Worm (Caenorhabditis elegans) whole organism, early embryonic: ENCODE data around the gene irk-3.
A peak's percentile ranks its signal among the peaks of the same experiment; 100 is the strongest.

Source experiments
- B0310.2 ChIP-seq: sonication (generic microtip); optimal IDR thresholded peaks from 2 replicates; lab custom pipeline; 2016; ENCODE audit warnings: mild to moderate bottlenecking, missing genetic modification characterization, missing compliant biosample characterization
- F13C5.2 ChIP-seq: sonication (generic microtip); optimal IDR thresholded peaks from 2 replicates; lab custom pipeline; 2017; ENCODE audit warnings: mild to moderate bottlenecking, missing genetic modification characterization, inconsistent platforms, missing compliant biosample characterization
- aly-1 ChIP-seq: sonication (generic microtip); optimal IDR thresholded peaks from 2 replicates; lab custom pipeline; 2016; ENCODE audit warnings: missing genetic modification characterization, missing compliant biosample characterization
- ama-1 ChIP-seq: fragments of 150-350 bp; optimal IDR thresholded peaks from 2 replicates; lab custom pipeline; 2014
- ceh-13 ChIP-seq: fragments of 200-800 bp; sonication (Bioruptor generic); optimal IDR thresholded peaks from 2 replicates; lab custom pipeline; 2018; ENCODE audit warnings: mild to moderate bottlenecking, missing genetic modification characterization, missing compliant biosample characterization
- ceh-36 ChIP-seq: sonication (generic microtip); optimal IDR thresholded peaks from 2 replicates; lab custom pipeline; 2016; ENCODE audit warnings: missing genetic modification characterization, inconsistent platforms, missing compliant biosample characterization
- ets-7 ChIP-seq: sonication (generic microtip); optimal IDR thresholded peaks from 2 replicates; lab custom pipeline; 2016; ENCODE audit warnings: missing genotype, missing genetic modification characterization, missing compliant biosample characterization
- flt-1 ChIP-seq: fragments of 200-800 bp; sonication (Bioruptor generic); IDR thresholded peaks from 2 replicates; pipeline ENCODE4 v1.3.6; 2022; ENCODE audit warnings: missing genetic modification characterization, missing compliant biosample characterization
- hmbx-1 ChIP-seq: sonication (generic microtip); optimal IDR thresholded peaks from 2 replicates; lab custom pipeline; 2016; ENCODE audit warnings: mild to moderate bottlenecking, missing genetic modification characterization, missing compliant biosample characterization
- hmg-4 ChIP-seq: fragments of 200-800 bp; sonication (Bioruptor generic); optimal IDR thresholded peaks from 2 replicates; lab custom pipeline; 2018; ENCODE audit warnings: mild to moderate bottlenecking, missing genetic modification characterization, missing compliant biosample characterization
- hnd-1 ChIP-seq: sonication (generic microtip); optimal IDR thresholded peaks from 2 replicates; lab custom pipeline; 2016; ENCODE audit warnings: missing genetic modification characterization, missing compliant biosample characterization
- pes-1 ChIP-seq: fragments of 200-800 bp; sonication (Bioruptor generic); IDR thresholded peaks from 2 replicates; pipeline ENCODE4 v1.3.6; 2022; ENCODE audit warnings: missing genetic modification reagents, missing genetic modification characterization, missing compliant biosample characterization
- scrt-1 ChIP-seq: fragments of 200-800 bp; sonication (Bioruptor generic); IDR thresholded peaks from 2 replicates; pipeline ENCODE4 v1.3.6; 2022; ENCODE audit warnings: missing genetic modification characterization, missing compliant biosample characterization
- sea-1 ChIP-seq: fragments of 200-800 bp; sonication (Bioruptor generic); conservative IDR thresholded peaks from 2 replicates; pipeline ENCODE4 v1.3.6; 2022; ENCODE audit warnings: missing genetic modification characterization, missing compliant biosample characterization
- tbx-11 ChIP-seq: fragments of 200-800 bp; sonication (Bioruptor generic); IDR thresholded peaks from 2 replicates; pipeline ENCODE4 v1.3.6; 2022; ENCODE audit warnings: missing genetic modification characterization, missing compliant biosample characterization
- tbx-37 ChIP-seq: fragments of 200-800 bp; sonication (Bioruptor generic); conservative IDR thresholded peaks from 2 replicates; pipeline ENCODE4 v1.3.6; 2022; ENCODE audit warnings: missing genetic modification reagents, missing genetic modification characterization, missing compliant biosample characterization
- tra-4 ChIP-seq: sonication (generic microtip); optimal IDR thresholded peaks from 2 replicates; lab custom pipeline; 2017; ENCODE audit warnings: missing genetic modification characterization, missing compliant biosample characterization

Gene irk-3

DNA sequence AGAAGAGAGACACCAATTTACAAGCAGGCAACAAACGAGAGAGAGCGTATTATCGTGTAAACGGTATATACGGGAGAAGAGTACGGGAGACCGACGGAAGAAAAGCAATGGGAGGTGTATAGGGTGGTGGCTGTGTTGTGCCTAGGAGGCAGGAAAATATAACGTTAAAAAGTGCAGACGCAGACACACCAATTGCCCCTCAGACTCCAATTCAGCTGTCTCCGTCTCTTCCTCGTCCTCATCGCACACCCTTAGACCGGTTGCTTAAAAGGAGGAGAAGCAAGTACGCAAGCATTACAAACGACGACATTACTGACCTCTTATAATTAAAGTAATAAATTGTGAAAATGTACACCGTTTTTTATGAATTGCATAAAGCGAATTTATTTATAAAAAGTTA, 57.8 kb downstream of the irk-3 start:
- TF ChIP-seq flt-1 (GFP tag; lab: Robert Waterston, UW): peak; percentile 59; the same call in 1 of the 2 replicates
- peak; percentile 88 for TF ChIP-seq hmg-4
- no peak for TF ChIP-seq ceh-36 (tag; lab: Kevin White, UChicago)
- 0 out of 2 replicates have a peak, but pooled peaks have one; percentile 28 for TF ChIP-seq scrt-1 (GFP tag; lab: Robert Waterston, UW)
- no peak for TF ChIP-seq tbx-11
- peak; percentile 54 for TF ChIP-seq B0310.2
- TF ChIP-seq sea-1: no peak
- TF ChIP-seq ceh-13 (GFP tag; lab: Kevin White, UChicago): peak; percentile 4
- peak; percentile 76 for TF ChIP-seq F13C5.2 (tag; lab: Kevin White, UChicago)
- no peak for TF ChIP-seq ets-7 (tag; lab: Kevin White, UChicago)
- TF ChIP-seq tbx-37 (GFP tag; lab: Robert Waterston, UW): 0 out of 2 replicates have a peak, but pooled peaks have one; percentile 18
- TF ChIP-seq aly-1 (tag; lab: Kevin White, UChicago): no peak

DNA sequence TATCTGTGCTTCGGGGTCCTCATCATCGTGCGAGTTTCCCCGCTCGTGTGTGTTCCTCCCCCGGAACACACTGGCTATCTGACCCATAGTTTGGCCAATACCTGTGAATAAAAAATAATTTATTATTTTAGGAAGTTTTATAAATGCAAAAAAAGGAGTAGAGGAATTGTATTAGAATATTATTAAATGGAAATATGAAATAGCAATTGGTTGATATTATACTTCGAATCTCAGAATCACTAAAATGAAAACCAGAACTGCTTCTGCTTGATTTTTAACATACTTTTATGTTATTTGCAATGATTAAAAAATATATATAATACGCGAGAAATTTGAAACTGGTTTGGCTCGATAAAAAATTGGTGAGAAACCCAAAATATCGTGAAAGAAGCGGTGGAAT, 58.6 kb downstream of the irk-3 start, which contains the start of gene mgrn-1:
TSS of gene mgrn-1 (minus strand) at position 101 of the 400 bp plus-strand sequence.
- TF ChIP-seq flt-1 (GFP tag; lab: Robert Waterston, UW) (no peak), ceh-36 (tag; lab: Kevin White, UChicago) (no peak), B0310.2 (no peak), hmbx-1 (tag; lab: Kevin White, UChicago) (no peak), ceh-13 (GFP tag; lab: Kevin White, UChicago) (no peak), ama-1 (no peak), hmg-4 (no peak), F13C5.2 (tag; lab: Kevin White, UChicago) (no peak), scrt-1 (GFP tag; lab: Robert Waterston, UW) (no peak), tbx-11 (no peak), tra-4 (tag; lab: Kevin White, UChicago) (no peak), ets-7 (tag; lab: Kevin White, UChicago) (no peak), tbx-37 (GFP tag; lab: Robert Waterston, UW) (no peak), aly-1 (tag; lab: Kevin White, UChicago) (no peak), hnd-1 (tag; lab: Kevin White, UChicago) (no peak), pes-1 (GFP tag; lab: Robert Waterston, UW) (no peak), sea-1 (no peak)

DNA sequence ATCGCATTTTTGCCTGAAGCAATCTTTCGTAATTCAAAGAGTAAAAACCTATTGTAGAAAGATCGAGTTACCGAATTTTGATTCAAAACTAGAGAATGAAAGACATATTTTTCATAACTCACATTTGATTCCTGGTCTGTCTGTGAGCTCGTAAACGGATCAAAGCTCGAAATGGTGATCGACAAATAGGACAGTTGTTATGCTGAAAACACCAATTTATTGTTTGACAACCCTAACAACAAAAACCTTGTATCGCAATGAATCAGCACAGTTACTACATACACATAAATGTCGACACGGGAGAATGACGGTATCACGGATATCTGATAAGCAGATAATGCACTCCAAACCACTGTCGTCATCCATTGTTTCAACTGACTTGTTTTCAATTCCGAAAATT, 60.6 kb downstream of the irk-3 start:
- TF ChIP-seq sea-1: no peak
- TF ChIP-seq hmg-4: no peak
- TF ChIP-seq ceh-13 (GFP tag; lab: Kevin White, UChicago): no peak
- no peak for TF ChIP-seq B0310.2
- no peak for TF ChIP-seq ets-7 (tag; lab: Kevin White, UChicago)
- TF ChIP-seq aly-1 (tag; lab: Kevin White, UChicago): no peak
- no peak for TF ChIP-seq tbx-11
- no peak for TF ChIP-seq pes-1 (GFP tag; lab: Robert Waterston, UW)
- no peak for TF ChIP-seq hmbx-1 (tag; lab: Kevin White, UChicago)
- TF ChIP-seq F13C5.2 (tag; lab: Kevin White, UChicago): no peak
- no peak for TF ChIP-seq hnd-1 (tag; lab: Kevin White, UChicago)
- no peak for TF ChIP-seq ceh-36 (tag; lab: Kevin White, UChicago)
- no peak for TF ChIP-seq tra-4 (tag; lab: Kevin White, UChicago)

DNA sequence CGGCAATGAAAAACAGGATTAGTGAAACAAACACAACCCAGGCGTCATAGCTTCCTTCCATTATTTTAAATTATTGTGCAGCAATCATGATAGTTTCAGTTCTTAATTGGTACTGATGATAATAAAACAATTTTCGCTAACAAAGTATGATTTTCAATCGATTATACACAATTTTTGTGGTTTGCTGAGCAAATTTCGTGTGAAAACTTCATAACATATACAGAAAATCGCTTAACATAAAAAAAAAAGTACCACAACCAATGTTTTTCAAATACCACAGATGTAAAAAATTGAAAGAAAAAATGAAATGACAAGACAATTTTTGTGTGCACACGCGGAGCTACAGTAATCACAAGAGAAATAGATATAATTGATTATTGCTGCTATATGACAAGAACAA, 62.5 kb downstream of the irk-3 start, which contains the start of gene gphr-2:
TSS of gene gphr-2 (minus strand) at position 101 of the 400 bp plus-strand sequence.
- no peak for TF ChIP-seq tra-4 (tag; lab: Kevin White, UChicago)
- no peak for TF ChIP-seq B0310.2
- TF ChIP-seq aly-1 (tag; lab: Kevin White, UChicago): no peak
- no peak for TF ChIP-seq hmg-4
- TF ChIP-seq hnd-1 (tag; lab: Kevin White, UChicago): no peak
- no peak for TF ChIP-seq ets-7 (tag; lab: Kevin White, UChicago)
- no peak for TF ChIP-seq scrt-1 (GFP tag; lab: Robert Waterston, UW)
- TF ChIP-seq ceh-13 (GFP tag; lab: Kevin White, UChicago): no peak
- no peak for TF ChIP-seq ama-1
- no peak for TF ChIP-seq sea-1
- TF ChIP-seq hmbx-1 (tag; lab: Kevin White, UChicago): no peak
- no peak for TF ChIP-seq flt-1 (GFP tag; lab: Robert Waterston, UW)
- TF ChIP-seq pes-1 (GFP tag; lab: Robert Waterston, UW): no peak
- no peak for TF ChIP-seq F13C5.2 (tag; lab: Kevin White, UChicago)
- TF ChIP-seq ceh-36 (tag; lab: Kevin White, UChicago): no peak
- no peak for TF ChIP-seq tbx-37 (GFP tag; lab: Robert Waterston, UW)
- no peak for TF ChIP-seq tbx-11
